Fruit fly (Drosophila melanogaster): Measurements from ENCODE around the gene Uros1.

Gene Uros1

DNA sequence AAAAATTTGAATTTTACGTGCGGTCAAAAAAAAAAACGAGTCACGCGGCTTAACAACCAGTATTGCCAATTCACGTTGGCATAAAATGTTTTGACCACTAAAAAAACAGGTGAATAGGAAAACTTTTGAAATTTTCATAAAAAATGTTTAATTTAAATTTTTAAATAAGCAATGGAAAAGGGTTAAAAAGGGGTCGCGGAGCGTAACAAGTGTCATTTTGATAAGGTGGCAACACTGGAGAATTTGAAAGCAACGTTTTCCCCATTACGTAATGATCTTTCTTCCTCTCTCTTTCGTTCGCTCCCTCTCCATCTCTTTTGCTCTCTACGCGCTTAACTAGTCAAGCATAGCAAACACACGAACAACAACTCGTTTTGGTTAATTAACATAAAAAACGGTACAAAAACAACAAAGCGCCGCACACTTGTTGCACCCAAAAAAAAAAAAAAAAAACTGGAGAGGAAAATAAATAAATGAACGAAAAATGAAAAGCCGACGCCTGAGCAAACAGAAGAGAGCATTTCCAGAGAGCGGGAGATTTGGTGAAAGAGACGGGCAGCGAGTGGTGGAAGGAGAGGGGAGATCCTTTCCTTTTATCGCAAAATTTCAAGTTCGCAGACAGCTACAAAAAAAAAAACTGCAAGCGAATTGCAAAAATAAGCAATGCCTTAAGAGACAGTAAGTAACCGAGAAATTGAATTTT, 5.6 kb downstream of the Uros1 start:
- peak; percentile 74 for TF ChIP-seq CG17801 (GFP tag; optimal IDR thresholded peaks at IDR 0.05; ENCODE audit: partially characterized antibody)

DNA sequence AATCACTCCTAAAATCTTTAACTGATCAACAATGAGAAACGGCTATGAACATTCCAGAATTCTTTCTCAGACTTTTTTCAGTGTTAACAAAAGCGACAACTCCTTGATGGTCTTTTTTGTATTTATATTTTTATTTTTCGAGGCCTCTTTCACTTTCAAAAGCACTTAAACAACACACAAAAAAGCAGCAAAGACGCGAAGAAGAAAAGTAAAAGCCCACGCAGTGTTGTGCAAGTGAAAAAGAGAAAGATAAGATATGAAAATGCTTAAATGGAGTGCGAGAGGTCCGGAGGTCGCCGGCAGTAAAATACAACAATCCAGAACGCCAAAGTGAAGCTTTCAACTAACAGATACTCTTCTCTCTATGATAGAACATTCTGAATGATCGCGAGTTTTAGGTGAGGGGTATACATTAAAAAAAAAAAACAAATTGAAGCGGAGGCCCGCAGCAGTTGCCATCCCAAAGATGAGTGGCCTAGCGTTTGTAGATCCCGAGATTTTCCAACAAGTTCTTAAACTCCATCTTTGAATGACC, 6.6 kb downstream of the Uros1 start:
- no peak for TF ChIP-seq CG17801 (GFP tag; optimal IDR thresholded peaks at IDR 0.05; ENCODE audit: partially characterized antibody)

DNA sequence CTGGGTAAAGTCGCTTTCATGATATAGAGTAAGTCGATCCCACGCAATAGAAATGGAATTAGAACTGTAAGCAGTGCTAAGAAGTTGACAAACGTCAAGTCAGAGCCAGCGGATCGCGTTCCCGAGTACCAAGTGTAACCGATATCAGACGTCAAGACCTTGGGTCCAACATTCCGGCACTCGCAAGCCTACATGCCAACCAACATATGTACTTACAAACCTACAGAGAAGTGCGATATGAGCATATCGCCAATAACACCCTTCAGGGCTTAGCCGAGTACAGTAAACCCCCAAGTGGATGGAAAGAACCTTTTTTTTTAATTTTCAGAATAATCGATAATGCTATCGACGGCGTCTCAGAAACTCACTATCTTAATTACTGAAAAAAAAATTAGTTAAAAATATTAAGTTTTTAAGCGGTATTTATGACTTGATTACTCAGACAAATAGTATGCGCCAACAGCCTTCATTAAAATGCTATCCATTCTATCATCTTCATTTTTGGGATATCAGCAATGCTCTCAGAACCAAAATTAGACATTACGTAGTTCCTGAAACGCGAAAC, 7.5 kb downstream of the Uros1 start:
- peak; percentile 35 for TF ChIP-seq CG17801 (GFP tag; optimal IDR thresholded peaks at IDR 0.05; ENCODE audit: partially characterized antibody)

DNA sequence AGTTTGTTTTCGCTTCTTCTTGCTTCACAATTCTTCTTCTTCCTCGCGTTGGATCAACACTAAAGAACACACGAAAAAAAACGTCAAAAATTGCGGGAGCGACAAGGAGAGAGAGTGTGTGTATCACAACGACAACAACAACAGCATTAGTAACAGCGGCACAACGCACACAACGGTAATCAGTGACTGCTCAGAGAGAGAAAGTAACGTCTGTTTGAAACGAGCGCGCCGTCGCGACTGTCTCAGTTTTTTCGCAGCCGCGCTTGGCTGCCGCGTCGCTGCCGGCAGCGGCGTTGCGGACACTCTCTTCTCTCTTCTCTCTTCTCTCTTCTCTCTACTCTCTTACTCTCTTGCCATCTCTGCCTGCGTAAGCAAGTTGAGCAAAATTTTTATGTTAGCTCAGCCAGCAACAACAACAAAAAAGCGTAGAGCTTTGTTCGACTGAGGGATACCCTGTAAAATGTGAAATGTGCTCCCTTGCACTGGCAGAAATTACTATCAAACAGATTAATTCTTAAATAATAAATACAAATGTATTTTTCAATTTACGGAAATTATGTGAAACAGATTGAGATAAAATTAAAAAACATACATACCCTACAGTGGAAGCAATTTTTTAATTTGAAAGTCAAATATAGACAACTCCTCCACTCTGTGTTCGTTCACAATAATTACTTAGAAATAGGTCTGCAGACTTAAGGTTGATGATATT, 8.3 kb downstream of the Uros1 start:
- TF ChIP-seq CG17801 (GFP tag; optimal IDR thresholded peaks at IDR 0.05; ENCODE audit: partially characterized antibody) = peak; percentile 70

DNA sequence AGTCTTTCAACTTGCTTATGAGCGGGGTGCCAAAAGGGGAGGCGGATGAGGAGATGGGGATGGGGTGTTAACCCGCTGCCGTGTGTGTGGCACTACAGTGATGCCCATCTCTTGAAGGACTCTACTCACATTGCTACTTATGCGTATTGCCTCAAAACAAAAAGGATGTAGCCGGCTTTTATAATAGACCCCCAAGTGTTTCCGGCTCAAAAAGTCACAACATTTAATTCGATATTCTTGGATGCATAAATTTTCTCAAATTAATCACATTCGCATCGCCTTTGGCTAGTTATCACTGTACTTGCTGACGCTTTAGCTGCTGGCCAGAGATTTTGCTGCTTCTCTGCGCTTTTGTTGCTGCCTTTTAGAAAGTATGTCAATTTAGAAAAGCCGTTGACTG, 9.1 kb downstream of the Uros1 start:
- no peak for TF ChIP-seq CG17801 (GFP tag; optimal IDR thresholded peaks at IDR 0.05; ENCODE audit: partially characterized antibody)

DNA sequence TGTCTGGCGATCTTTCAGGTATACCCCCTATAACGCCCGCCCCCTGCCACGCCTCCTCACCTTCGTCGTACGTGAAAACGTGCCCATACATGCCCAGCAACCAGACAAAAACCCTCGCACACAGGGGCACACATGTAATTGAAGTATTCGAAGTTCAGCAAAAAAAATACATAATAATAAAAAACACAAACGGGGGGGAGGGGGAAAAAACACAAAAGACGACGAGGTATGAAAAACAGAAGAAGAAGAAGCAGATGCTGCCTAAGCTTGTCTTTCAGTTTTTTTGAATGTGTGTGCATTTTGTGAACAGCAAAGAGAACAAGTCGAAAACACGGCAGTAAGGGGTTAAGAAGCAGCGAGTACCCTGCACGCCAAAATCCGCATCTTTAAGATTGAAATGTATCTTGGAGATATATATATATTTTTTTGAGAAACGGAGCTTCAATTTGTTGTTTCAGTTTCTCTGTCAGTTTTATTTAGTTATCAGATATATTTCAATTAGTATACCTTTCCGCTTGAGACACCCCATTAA, 11.1 kb downstream of the Uros1 start:
- TF ChIP-seq CG17801 (GFP tag; optimal IDR thresholded peaks at IDR 0.05; ENCODE audit: partially characterized antibody) = no peak

DNA sequence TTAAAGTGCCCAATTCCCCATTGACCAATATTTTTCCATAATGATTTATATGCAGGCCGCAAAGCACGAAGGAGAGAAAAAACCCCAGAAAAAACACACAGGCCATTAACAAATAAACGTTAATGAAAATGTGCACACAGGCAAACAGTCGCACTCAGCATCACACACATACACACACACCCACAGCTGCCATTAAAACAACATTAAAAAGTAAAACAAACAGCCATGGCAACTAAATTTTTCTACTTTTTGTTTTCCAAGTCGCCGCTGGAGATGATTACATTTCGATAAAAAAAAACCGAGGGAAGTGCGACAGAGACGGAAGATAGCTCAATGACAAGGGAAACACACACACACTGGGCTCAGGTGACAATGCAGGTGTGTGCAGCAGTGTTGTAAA, 12.7 kb downstream of the Uros1 start:
- no peak for TF ChIP-seq CG17801 (GFP tag; optimal IDR thresholded peaks at IDR 0.05; ENCODE audit: partially characterized antibody)

DNA sequence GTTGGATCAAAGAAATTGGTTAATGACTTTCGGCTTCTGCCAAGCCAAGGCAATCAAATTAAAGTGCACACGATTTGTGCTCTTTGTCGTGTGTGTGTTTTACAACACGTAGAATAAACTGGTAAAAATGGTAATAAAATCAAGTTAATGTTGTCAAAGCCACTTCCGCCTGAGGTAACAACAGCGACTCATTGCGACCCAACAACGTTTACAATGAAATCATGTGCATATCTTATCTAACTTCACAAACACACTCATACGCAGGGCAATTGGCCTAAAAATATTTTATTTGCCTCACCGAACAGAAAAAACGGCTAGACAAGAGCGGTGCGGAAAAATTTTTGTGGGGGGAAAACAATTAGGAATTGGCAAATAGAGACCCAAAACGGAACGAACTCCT, 14.9 kb downstream of the Uros1 start:
- no peak for TF ChIP-seq CG17801 (GFP tag; optimal IDR thresholded peaks at IDR 0.05; ENCODE audit: partially characterized antibody)

DNA sequence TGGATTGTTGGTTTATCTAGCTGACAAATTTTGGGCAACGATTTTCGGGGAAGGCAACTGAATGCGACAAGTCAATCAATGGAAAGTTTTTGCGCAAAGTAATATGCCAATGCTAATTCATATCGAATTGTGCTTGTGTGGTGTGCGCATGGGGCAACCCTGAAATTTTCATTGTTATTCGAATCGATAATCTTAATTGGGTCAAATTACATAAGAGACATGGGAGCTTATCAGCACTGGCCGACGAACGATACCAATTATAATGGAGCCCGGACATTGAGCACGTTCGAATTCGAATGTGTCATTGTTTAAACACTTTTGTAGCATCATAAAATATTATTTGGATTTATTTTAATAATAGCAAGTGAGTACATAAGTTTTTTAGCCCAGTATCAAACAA, 15.4 kb downstream of the Uros1 start:
- no peak for TF ChIP-seq CG17801 (GFP tag; optimal IDR thresholded peaks at IDR 0.05; ENCODE audit: partially characterized antibody)

DNA sequence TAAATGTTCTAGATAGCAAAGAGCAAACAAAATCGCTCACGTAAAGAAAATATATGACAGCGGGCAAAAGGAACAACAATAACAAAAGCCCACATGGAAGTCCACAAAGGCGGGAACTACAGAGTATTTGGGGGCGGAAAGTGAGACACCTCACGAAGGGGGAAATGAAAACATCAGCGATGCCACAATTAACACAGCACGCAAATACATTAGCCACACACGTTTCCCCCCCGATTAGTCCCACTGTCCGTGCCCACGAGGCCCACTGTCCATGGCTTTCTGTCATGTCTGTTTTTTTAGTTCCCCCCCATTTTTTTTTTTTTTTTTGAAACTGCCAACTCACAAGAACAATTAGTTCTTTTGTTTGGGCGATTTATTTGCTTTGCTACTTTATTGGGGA, 16.1 kb downstream of the Uros1 start:
- TF ChIP-seq CG17801 (GFP tag; optimal IDR thresholded peaks at IDR 0.05; ENCODE audit: partially characterized antibody) = no peak

DNA sequence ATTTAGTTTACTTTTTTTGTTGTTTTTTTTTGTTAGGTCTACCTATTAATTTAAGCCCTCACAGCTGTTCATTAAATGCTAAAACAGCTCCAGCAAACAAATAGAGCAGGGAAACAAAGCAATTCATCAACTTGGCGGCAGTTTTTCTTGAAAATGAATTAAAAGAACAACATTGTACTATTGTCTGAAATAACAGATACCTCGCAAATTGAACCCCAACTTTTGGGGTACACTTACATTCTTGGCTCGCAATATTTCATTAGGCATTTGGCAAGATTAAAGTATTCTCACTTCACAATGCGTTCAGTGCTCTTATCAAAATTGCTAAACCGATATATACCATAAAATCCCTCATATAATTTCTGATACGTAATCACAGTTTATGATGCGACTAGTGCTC, 16.7 kb downstream of the Uros1 start:
- TF ChIP-seq CG17801 (GFP tag; optimal IDR thresholded peaks at IDR 0.05; ENCODE audit: partially characterized antibody) = no peak

DNA sequence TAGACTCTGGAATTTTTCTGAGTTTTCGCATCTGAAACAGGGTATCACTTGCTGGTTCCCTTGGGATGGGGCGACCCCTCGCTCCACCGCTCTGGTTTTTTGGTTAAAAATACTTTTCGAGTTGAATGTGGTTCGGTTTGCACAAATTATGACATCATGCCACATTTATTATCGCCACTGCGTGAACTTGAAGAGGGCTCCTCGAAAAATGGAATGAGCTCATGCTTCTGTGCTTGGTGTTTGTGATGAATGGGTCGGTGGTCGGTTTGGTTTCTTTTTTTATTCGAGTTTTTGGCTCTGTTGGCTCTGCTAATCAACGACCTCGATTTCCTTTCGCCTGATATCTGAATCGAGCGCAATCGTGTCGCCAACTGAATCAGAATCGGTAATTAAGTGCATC, 18.3 kb downstream of the Uros1 start:
- TF ChIP-seq CG17801 (GFP tag; optimal IDR thresholded peaks at IDR 0.05; ENCODE audit: partially characterized antibody) = no peak

DNA sequence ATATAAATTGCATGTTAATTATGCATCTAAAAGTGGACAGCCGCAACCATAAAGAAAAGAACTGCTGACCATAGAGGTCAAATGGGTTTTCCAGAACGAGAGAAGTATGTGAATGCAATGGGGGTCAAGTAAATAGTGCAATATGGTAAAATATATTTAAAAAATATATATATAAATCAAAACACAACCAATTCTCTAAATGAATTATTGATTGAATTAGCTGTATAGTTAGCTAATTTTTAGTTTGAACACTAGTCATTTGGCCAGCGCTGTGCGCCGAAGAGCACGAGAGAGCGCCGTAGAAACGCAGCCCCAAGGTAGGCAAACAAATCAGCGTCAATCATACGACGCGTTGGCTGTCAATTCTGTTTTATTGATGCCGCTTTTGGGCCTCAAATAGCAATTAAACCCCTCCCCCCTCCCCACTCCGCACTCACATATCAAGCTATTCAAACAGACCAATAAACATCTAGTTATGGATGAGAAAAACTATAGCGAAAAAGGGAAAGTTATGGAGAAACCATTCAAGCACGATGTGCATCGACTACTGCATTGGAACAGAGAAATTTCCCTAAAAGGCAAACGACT, 21.0 kb downstream of the Uros1 start:
- TF ChIP-seq CG17801 (GFP tag; optimal IDR thresholded peaks at IDR 0.05; ENCODE audit: partially characterized antibody) = peak; percentile 89

DNA sequence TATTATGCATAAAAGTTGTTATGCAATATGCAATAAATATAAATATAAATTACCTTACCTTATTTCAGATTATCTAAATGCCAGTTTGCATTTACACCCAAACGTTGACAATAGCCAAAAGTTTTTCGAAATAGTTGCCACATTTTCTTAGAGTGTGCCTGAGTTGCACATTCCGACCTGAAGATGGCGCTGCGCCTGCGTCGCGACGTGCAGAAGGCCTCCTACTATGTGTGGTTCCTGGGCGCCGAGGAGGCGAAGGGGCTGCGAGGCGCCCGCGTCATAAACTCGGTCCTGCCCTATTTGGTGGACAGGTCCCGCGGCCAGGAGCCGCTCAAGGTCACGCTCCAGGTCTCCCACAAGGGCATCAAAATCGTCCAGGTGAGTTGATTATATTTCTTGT, 32.6 kb downstream of the Uros1 start:
- TF ChIP-seq CG17801 (GFP tag; optimal IDR thresholded peaks at IDR 0.05; ENCODE audit: partially characterized antibody) = no peak

DNA sequence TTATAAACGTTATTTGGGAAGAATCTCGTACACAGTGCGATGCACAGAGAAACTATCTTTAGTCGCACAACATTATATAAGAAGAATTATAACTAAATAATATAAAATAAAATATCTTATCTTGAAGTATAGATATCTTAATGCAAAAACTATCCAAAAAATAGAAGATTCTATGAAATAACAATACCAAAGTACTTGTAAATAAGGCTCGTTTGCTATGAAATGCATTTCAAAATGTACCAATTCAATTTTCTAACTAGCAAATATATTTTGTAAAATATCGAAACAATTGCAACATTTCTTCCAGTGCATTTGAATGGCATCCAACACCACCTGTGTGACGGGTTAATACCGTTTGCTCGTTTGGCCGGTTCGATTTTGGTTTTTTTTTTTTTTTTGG, 33.8 kb downstream of the Uros1 start:
- no peak for TF ChIP-seq CG17801 (GFP tag; optimal IDR thresholded peaks at IDR 0.05; ENCODE audit: partially characterized antibody)

All from ovary, adult (tissue).